Worm (Caenorhabditis elegans): ENCODE measurements around the gene Y119D3B.21.
"Not testable (repeated sequence)": the region's sequence is repeated elsewhere in the genome, so short reads cannot be mapped to it uniquely, and the experiment has no call there.

The Y119D3B.21 gene

DNA sequence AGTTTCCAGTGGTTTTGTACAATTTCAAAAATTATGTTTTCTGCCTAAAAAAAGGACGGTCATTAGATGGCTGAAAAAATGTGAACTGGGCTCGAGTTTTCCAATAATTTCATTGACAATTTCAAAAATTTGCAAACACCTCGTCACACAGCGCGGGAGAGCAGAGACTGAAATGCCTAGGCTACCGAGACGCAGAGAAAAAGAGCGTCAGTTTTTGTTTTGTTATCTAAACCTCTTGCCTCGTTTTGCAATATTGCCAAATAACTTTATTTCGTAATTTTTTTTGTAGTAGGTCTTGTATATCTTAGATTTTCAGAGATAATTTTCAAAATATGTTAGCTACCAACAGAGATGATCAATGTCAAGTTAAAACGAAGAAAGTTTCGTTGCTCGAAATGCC is 28.4 kb downstream of the Y119D3B.21 start, which contains the start of gene fbxa-63:
Gene fbxa-63 (plus strand): TSS at position 310 of the 400 bp plus-strand sequence.
- TF ChIP-seq attf-5 (GFP tag; optimal IDR thresholded peaks at IDR 0.05) (peak; percentile 57), hmg-1.2 (GFP tag; IDR thresholded peaks at IDR 0.05) (peak; percentile 68; the same call in 1 of the 2 replicates), repo-1 (tag; optimal IDR thresholded peaks at IDR 0.05) (no peak), cebp-1 (GFP tag; IDR thresholded peaks at IDR 0.05) (peak; percentile 71; the same call in 1 of the 2 replicates), cebp-1 (tag; optimal IDR thresholded peaks at IDR 0.05) (peak; percentile 93), snpc-3.4 (tag; optimal IDR thresholded peaks at IDR 0.05) (no peak), F10E7.11 (tag; optimal IDR thresholded peaks at IDR 0.05) (no peak)

DNA sequence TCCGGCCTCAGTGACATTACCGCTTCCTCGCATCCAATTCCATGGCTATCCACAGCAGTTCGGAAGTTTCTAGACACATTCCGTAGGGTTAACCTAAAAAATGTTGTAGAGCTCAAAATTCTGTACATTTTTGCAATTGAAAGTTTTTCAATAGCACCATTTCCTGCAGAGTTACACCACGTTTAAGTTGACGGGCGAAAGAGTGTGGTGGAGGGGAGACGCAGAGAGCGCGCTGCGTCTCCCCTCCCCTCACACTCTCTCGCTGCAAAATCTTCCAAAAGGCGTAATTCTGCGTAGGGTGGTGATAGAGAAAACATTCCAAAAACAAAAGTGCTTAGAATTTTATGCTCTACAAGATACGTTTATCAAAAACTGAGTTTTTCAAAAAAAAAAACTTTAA is 33.5 kb downstream of the Y119D3B.21 start:
- TF ChIP-seq tlf-1 (GFP tag; optimal IDR thresholded peaks at IDR 0.05) (no peak), hmg-1.2 (GFP tag; IDR thresholded peaks at IDR 0.05) (peak; percentile 78), ceh-27 (GFP tag; optimal IDR thresholded peaks at IDR 0.05) (no peak), F10E7.11 (tag; optimal IDR thresholded peaks at IDR 0.05) (no peak), xnd-1 (tag; optimal IDR thresholded peaks at IDR 0.05) (no peak)

DNA sequence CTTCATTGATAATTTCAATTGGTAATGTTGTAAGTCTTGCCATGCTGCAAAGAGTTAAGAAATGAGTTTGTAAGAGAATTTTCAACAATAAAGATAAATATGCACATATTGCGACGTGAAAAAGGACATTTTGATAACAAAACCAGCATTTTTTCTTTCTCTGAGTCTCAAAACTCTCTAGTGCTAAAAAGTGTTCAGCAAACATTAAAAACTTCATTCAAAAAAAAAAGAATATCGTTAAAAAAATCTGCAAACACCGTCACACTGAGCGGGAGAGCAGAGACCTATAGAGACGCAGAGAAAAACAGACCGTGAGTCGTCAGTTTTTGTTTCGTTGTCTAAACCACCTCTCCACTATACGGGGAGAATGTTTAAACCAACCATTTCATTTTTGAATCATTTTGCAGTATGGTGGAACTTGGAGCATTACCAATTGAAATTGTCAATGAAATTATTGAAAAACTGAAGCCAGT is 34.3 kb downstream of the Y119D3B.21 start, which contains the start of the genes fbxa-76 and fbxa-77:
Gene fbxa-76 (minus strand): TSS at position 51 of the 473 bp plus-strand sequence.
Gene fbxa-77 (plus strand): TSS at position 365 of the 473 bp plus-strand sequence.
- TF ChIP-seq cebp-1 (GFP tag; IDR thresholded peaks at IDR 0.05) (no peak), cebp-1 (tag; optimal IDR thresholded peaks at IDR 0.05) (peak; percentile 19), tbp1 (GFP tag; optimal IDR thresholded peaks at IDR 0.05) (peak; percentile 7), him-1 (tag; optimal IDR thresholded peaks at IDR 0.05) (no peak), snpc-1.1 (tag; optimal IDR thresholded peaks at IDR 0.05; ENCODE audit: insufficient read depth) (no peak), F23B12.7 (tag; optimal IDR thresholded peaks at IDR 0.05; ENCODE audit: insufficient read depth) (peak; percentile 5), let-607 (tag; optimal IDR thresholded peaks at IDR 0.05) (peak; percentile 19 to 30), nhr-80 (tag; optimal IDR thresholded peaks at IDR 0.05) (peak; percentile 73), hmg-1.2 (GFP tag; IDR thresholded peaks at IDR 0.05) (peak; percentile 72; the same call in 1 of the 2 replicates), attf-5 (GFP tag; optimal IDR thresholded peaks at IDR 0.05) (peak; percentile 37), akir-1 (GFP tag; optimal IDR thresholded peaks at IDR 0.05) (no peak), Y53G8AR.9 (GFP tag; conservative IDR thresholded peaks at IDR 0.05) (no peak)

DNA sequence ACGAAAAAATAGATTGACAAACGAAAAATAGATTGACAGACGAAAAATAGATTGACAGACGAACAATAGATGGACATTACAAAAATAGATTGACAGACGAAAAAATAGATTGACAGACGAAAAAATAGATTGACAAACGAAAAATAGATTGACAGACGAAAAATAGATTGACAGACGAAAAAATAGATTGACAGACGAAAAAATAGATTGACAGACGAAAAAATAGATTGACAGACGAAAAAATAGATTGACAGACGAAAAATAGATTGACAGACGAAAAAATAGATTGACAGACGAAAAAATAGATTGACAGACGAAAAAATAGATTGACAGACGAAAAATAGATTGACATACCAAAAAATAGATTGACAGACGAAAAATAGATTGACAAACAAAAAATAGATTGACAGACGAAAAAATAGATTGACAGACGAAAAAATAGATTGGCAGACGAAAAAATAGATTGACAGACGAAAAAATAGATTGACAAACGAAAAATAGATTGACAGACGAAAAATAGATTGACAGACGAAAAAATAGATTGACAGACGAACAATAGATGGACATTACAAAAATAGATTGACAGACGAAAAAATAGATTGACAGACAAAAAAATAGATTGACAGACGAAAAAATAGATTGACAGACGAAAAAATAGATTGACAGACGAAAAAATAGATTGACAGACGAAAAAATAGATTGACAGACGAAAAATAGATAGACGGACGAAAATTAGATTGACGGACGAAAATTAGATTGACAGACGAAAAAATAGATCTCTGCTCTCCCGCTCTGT is 37.8 kb downstream of the Y119D3B.21 start:
- peak; percentile 99; the same call in 1 of the 2 replicates for TF ChIP-seq Y53F4B.3 (GFP tag; IDR thresholded peaks at IDR 0.05)
- peak; percentile 81 for TF ChIP-seq ceh-91 (GFP tag; IDR thresholded peaks at IDR 0.05)
- TF ChIP-seq ztf-28 (GFP tag; IDR thresholded peaks at IDR 0.05) = peak; percentile 67; the same call in 1 of the 2 replicates
- TF ChIP-seq egrh-3 (GFP tag; IDR thresholded peaks at IDR 0.05) = peak; percentile 100
- TF ChIP-seq hmg-1.2 (GFP tag; IDR thresholded peaks at IDR 0.05) = peak; percentile 3; the same call in 1 of the 2 replicates

- not testable (repeated sequence) for TF ChIP-seq Y53F4B.3 (GFP tag; IDR thresholded peaks at IDR 0.05); pha-4 (tag; optimal IDR thresholded peaks at IDR 0.05); C17E4.6 (GFP tag; IDR thresholded peaks at IDR 0.05)
These were observed 41.7 kb downstream of the Y119D3B.21 start, which contains the start of gene fbxa-208 for ce11 chrIII:1256519-1256918. fbxa-208 (plus strand) TSS chrIII:1256819.

DNA sequence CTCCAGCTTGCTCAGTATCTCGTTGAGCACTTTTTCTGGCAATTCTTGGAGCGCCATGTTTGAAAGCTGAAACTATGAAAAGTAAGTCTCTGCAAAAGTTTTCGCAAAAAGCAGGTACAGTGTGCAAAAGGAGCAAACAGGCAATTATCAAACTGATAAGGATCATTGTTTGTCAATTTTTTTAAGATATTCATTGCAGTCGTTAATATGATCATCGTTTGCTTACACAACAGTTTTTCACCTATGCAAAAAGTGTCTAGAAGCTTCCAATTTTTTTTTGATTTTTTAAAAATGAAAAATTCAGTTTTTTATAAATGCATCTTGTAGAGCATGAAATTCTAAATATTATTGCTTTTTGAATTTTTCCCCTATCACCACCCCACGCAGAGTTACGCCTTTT is 43.6 kb downstream of the Y119D3B.21 start, which contains the start of gene fbxa-78:
Gene fbxa-78 (minus strand): TSS at position 101 of the 400 bp plus-strand sequence.
- TF ChIP-seq egrh-3 (GFP tag; IDR thresholded peaks at IDR 0.05); K12H6.12 (tag; optimal IDR thresholded peaks at IDR 0.05); attf-3 (GFP tag; conservative IDR thresholded peaks at IDR 0.05): not testable (repeated sequence)

Data from whole organism, young adult.